Fruit fly (Drosophila melanogaster) S2 (cell line): ENCODE data around the gene CG13361.

Experiments used
- CG8478 ChIP-seq: fragments of >200 bp; optimal IDR thresholded peaks from 2 replicates; lab custom pipeline; 2018
- CTCF ChIP-seq, 2 experiments: fragments of >200 bp; optimal IDR thresholded peaks; 2 replicates each; lab custom pipeline; 2018

- no peak for TF ChIP-seq CTCF (optimal IDR thresholded peaks at IDR 0.05; lab: Kevin White, UChicago)
- no peak for TF ChIP-seq CG8478 (lab: Kevin White, UChicago)
Observed at dm6 chrX:717893-718292, 35.6 kb downstream of the CG13361 start.
